Fruit fly (Drosophila melanogaster) whole organism, embryonic: Measurements from ENCODE around the gene fz4.

Source experiments
- Awh ChIP-seq: fragments of 200-800 bp; sonication (Bioruptor generic); IDR thresholded peaks from 2 replicates; pipeline ENCODE4, ENCODE4 v1.3.6; 2022; ENCODE audit warnings: missing biosample characterization, missing genetic modification characterization
- Bteb2 ChIP-seq: fragments of 200-800 bp; sonication (Bioruptor generic); optimal IDR thresholded peaks from 2 replicates; lab custom pipeline; 2016; ENCODE audit warnings: missing biosample characterization, missing genetic modification characterization
- CG10209 ChIP-seq: fragments of 200-800 bp; sonication (Bioruptor generic); optimal IDR thresholded peaks from 3 replicates; lab custom pipeline; 2017; ENCODE audit warnings: missing biosample characterization, mild to moderate bottlenecking, missing genetic modification characterization, missing genetic modification reagents
- CG1024 ChIP-seq: fragments of 200-800 bp; sonication (Bioruptor generic); IDR thresholded peaks from 2 replicates; pipeline ENCODE4 v1.3.6; 2022; ENCODE audit warnings: missing biosample characterization, missing genetic modification characterization
- CG10274 ChIP-seq: fragments of 200-800 bp; sonication (Bioruptor generic); optimal IDR thresholded peaks from 3 replicates; lab custom pipeline; 2017; ENCODE audit warnings: missing biosample characterization, mild to moderate bottlenecking, missing genetic modification characterization
- CG10366 ChIP-seq: fragments of 200-800 bp; sonication (Bioruptor generic); IDR thresholded peaks from 2 replicates; pipeline ENCODE4 v1.3.6; 2022; ENCODE audit warnings: missing biosample characterization, missing genetic modification characterization
- CG10543 ChIP-seq: fragments of 200-800 bp; sonication (Bioruptor generic); optimal IDR thresholded peaks from 3 replicates; lab custom pipeline; 2017; ENCODE audit warnings: missing biosample characterization, mild to moderate bottlenecking, missing genetic modification characterization, moderate library complexity
- CG11504 ChIP-seq: fragments of 200-800 bp; sonication (Bioruptor generic); optimal IDR thresholded peaks from 3 replicates; lab custom pipeline; 2019; ENCODE audit warnings: missing biosample characterization, mild to moderate bottlenecking, missing genetic modification characterization, moderate library complexity
- CG12071 ChIP-seq: fragments of 200-800 bp; sonication (Bioruptor generic); optimal IDR thresholded peaks from 3 replicates; lab custom pipeline; 2018; ENCODE audit warnings: missing biosample characterization, mild to moderate bottlenecking, missing genetic modification characterization
- CG12744 ChIP-seq: fragments of 200-800 bp; sonication (Bioruptor generic); optimal IDR thresholded peaks from 2 replicates; lab custom pipeline; 2016; ENCODE audit warnings: missing biosample characterization, missing genetic modification characterization
- CG12769 ChIP-seq: fragments of 200-800 bp; sonication (Bioruptor generic); optimal IDR thresholded peaks from 2 replicates; lab custom pipeline; 2019; ENCODE audit warnings: missing biosample characterization, mild to moderate bottlenecking, missing genetic modification characterization, moderate library complexity
- CG12942 ChIP-seq: fragments of 200-800 bp; sonication (Bioruptor generic); optimal IDR thresholded peaks from 3 replicates; lab custom pipeline; 2016; ENCODE audit warnings: missing biosample characterization, missing genetic modification characterization
- CG15073 ChIP-seq: fragments of 200-800 bp; sonication (Bioruptor generic); optimal IDR thresholded peaks from 2 replicates; lab custom pipeline; 2016; ENCODE audit warnings: missing biosample characterization, missing genetic modification characterization
- CG15269 ChIP-seq: fragments of 200-800 bp; sonication (Bioruptor generic); optimal IDR thresholded peaks from 2 replicates; lab custom pipeline; 2018; ENCODE audit warnings: missing biosample characterization, mild to moderate bottlenecking, missing genetic modification characterization, moderate library complexity
- CG17359 ChIP-seq: fragments of 200-800 bp; sonication (Bioruptor generic); optimal IDR thresholded peaks from 3 replicates; lab custom pipeline; 2018; ENCODE audit warnings: missing biosample characterization, mild to moderate bottlenecking, missing genetic modification characterization, moderate library complexity
- CG34376 ChIP-seq: fragments of 200-800 bp; sonication (Bioruptor generic); optimal IDR thresholded peaks from 2 replicates; lab custom pipeline; 2018; ENCODE audit warnings: missing biosample characterization, mild to moderate bottlenecking, missing genetic modification characterization
- CG3726 ChIP-seq: fragments of 200-800 bp; sonication (Bioruptor generic); IDR thresholded peaks from 3 replicates; pipeline ENCODE4, ENCODE4 v1.3.6; 2022; ENCODE audit warnings: missing biosample characterization, missing genetic modification characterization
- CG4820 ChIP-seq: fragments of 200-800 bp; sonication (Bioruptor generic); optimal IDR thresholded peaks from 3 replicates; lab custom pipeline; 2016; ENCODE audit warnings: missing biosample characterization, missing genetic modification characterization
- CG8281 ChIP-seq: fragments of 200-800 bp; sonication (Bioruptor generic); optimal IDR thresholded peaks from 2 replicates; lab custom pipeline; 2018; ENCODE audit warnings: missing biosample characterization, mild to moderate bottlenecking, missing genetic modification characterization, moderate library complexity
- CG8290 ChIP-seq, 3 experiments: fragments of 200-800 bp; sonication (Bioruptor generic); optimal IDR thresholded peaks; 2 replicates each; lab custom pipeline; 2016 to 2019; ENCODE audit warnings: missing biosample characterization in 3 of 3, missing genetic modification characterization in 3 of 3, mild to moderate bottlenecking in 2 of 3, moderate library complexity in 1 of 3
- CG8359 ChIP-seq: fragments of 200-800 bp; sonication (Bioruptor generic); optimal IDR thresholded peaks from 2 replicates; lab custom pipeline; 2017; ENCODE audit warnings: missing biosample characterization, mild to moderate bottlenecking, missing genetic modification characterization, borderline replicate concordance
- CG8765 ChIP-seq: fragments of 200-800 bp; sonication (Bioruptor generic); IDR thresholded peaks from 2 replicates; pipeline ENCODE4 v1.3.6; 2022; ENCODE audit warnings: missing biosample characterization, missing genetic modification characterization
- Gsc ChIP-seq: fragments of 200-800 bp; sonication (Bioruptor generic); IDR thresholded peaks from 2 replicates; pipeline ENCODE4 v1.3.6; 2022; ENCODE audit warnings: missing biosample characterization, missing genetic modification characterization
- HLH3B ChIP-seq: fragments of 200-800 bp; sonication (Bioruptor generic); IDR thresholded peaks from 2 replicates; pipeline ENCODE4 v1.3.6; 2022; ENCODE audit warnings: missing biosample characterization, missing genetic modification characterization
- Lim3 ChIP-seq: fragments of 200-800 bp; sonication (Bioruptor generic); IDR thresholded peaks from 2 replicates; pipeline ENCODE4 v1.3.6; 2022; ENCODE audit warnings: missing biosample characterization, missing genetic modification characterization
- Med ChIP-seq: fragments of 200-800 bp; sonication (Bioruptor generic); peaks from one replicate; lab custom pipeline; 2016; ENCODE audit warnings: missing biosample characterization, missing genetic modification characterization, mild to moderate bottlenecking, inconsistent platforms, moderate library complexity
- Meics ChIP-seq: fragments of 200-800 bp; sonication (Bioruptor generic); optimal IDR thresholded peaks from 2 replicates; lab custom pipeline; 2017; ENCODE audit warnings: missing biosample characterization, mild to moderate bottlenecking, missing genetic modification characterization
- Nf-YC ChIP-seq: fragments of 200-800 bp; optimal IDR thresholded peaks from 3 replicates; lab custom pipeline; 2019; ENCODE audit warnings: missing biosample characterization, mild to moderate bottlenecking, missing genetic modification characterization, moderate library complexity
- Taf1 ChIP-seq: fragments of 200-800 bp; sonication (Bioruptor generic); IDR thresholded peaks from 2 replicates; pipeline ENCODE4 v1.3.6; 2022; ENCODE audit warnings: missing biosample characterization, missing genetic modification characterization
- Xrp1 ChIP-seq: fragments of 200-800 bp; sonication (Bioruptor generic); IDR thresholded peaks from 2 replicates; pipeline ENCODE4 v1.3.6; 2022; ENCODE audit warnings: missing biosample characterization, missing genetic modification characterization
- aop ChIP-seq: fragments of 200-800 bp; sonication (Bioruptor generic); IDR thresholded peaks from 2 replicates; pipeline ENCODE4 v1.3.6; 2022; ENCODE audit warnings: missing biosample characterization, missing genetic modification characterization
- ap ChIP-seq: fragments of 200-800 bp; sonication (Bioruptor generic); IDR thresholded peaks from 2 replicates; pipeline ENCODE4 v1.3.6; 2022; ENCODE audit warnings: missing biosample characterization, missing genetic modification characterization
- az2 ChIP-seq: fragments of 200-800 bp; sonication (Bioruptor generic); optimal IDR thresholded peaks from 3 replicates; lab custom pipeline; 2016; ENCODE audit warnings: missing biosample characterization, missing genetic modification characterization
- bowl ChIP-seq: fragments of 200-800 bp; sonication (Bioruptor generic); IDR thresholded peaks from 2 replicates; pipeline ENCODE4 v1.3.6; 2022; ENCODE audit warnings: missing biosample characterization, missing genetic modification characterization
- br ChIP-seq: fragments of >200 bp; optimal IDR thresholded peaks from 2 replicates; lab custom pipeline; 2017
- cato ChIP-seq: fragments of 200-800 bp; sonication (Bioruptor generic); optimal IDR thresholded peaks from 2 replicates; lab custom pipeline; 2016; ENCODE audit warnings: missing biosample characterization, missing genetic modification characterization, borderline replicate concordance
- chinmo ChIP-seq: fragments of 200-800 bp; sonication (Bioruptor generic); IDR thresholded peaks from 4 replicates; pipeline ENCODE4 v1.3.6; 2022; ENCODE audit warnings: missing biosample characterization, missing genetic modification characterization; ENCODE audit not compliant: partially characterized antibody
- chn ChIP-seq: fragments of 200-800 bp; sonication (Bioruptor generic); optimal IDR thresholded peaks from 2 replicates; lab custom pipeline; 2016; ENCODE audit warnings: missing biosample characterization, missing genetic modification characterization
- ci ChIP-seq: fragments of 200-800 bp; sonication (Bioruptor generic); IDR thresholded peaks from 3 replicates; pipeline ENCODE4 v1.3.6; 2022; ENCODE audit warnings: missing biosample characterization, missing genetic modification characterization
- corto ChIP-seq: fragments of 200-800 bp; sonication (Bioruptor generic); optimal IDR thresholded peaks from 2 replicates; lab custom pipeline; 2016; ENCODE audit warnings: missing biosample characterization, mild to moderate bottlenecking, missing genetic modification characterization, moderate library complexity
- croc ChIP-seq: fragments of 200-800 bp; sonication (Bioruptor generic); conservative IDR thresholded peaks from 3 replicates; pipeline ENCODE4 v1.3.6; 2022; ENCODE audit warnings: missing biosample characterization, missing genetic modification characterization
- dmrt11E ChIP-seq: fragments of 200-800 bp; sonication (Bioruptor generic); optimal IDR thresholded peaks from 3 replicates; lab custom pipeline; 2018; ENCODE audit warnings: missing biosample characterization, mild to moderate bottlenecking, missing genetic modification characterization, moderate library complexity
- fd96Cb ChIP-seq: fragments of 200-800 bp; sonication (Bioruptor generic); optimal IDR thresholded peaks from 2 replicates; lab custom pipeline; 2018; ENCODE audit warnings: missing biosample characterization, mild to moderate bottlenecking, missing genetic modification characterization, moderate library complexity
- gem ChIP-seq: fragments of 200-800 bp; sonication (Bioruptor generic); optimal IDR thresholded peaks from 2 replicates; lab custom pipeline; 2019; ENCODE audit warnings: missing biosample characterization, mild to moderate bottlenecking, missing genetic modification characterization, moderate library complexity
- pum ChIP-seq: fragments of 200-800 bp; sonication (Bioruptor generic); optimal IDR thresholded peaks from 2 replicates; lab custom pipeline; 2016; ENCODE audit warnings: missing biosample characterization, missing genetic modification characterization
- sens ChIP-seq: fragments of 200-800 bp; sonication (Bioruptor generic); peaks from one replicate; lab custom pipeline; 2016; ENCODE audit warnings: missing biosample characterization, missing genetic modification characterization
- sim ChIP-seq: fragments of 200-800 bp; sonication (Bioruptor generic); IDR thresholded peaks from 2 replicates; pipeline ENCODE4 v1.3.6; 2022; ENCODE audit warnings: missing biosample characterization, missing genetic modification characterization
- sna ChIP-seq: fragments of 200-800 bp; sonication (Bioruptor generic); IDR thresholded peaks from 2 replicates; pipeline ENCODE4 v1.3.6; 2022; ENCODE audit warnings: missing biosample characterization, missing genetic modification characterization; ENCODE audit not compliant: partially characterized antibody
- sob ChIP-seq: fragments of 200-800 bp; sonication (Bioruptor generic); IDR thresholded peaks from 2 replicates; pipeline ENCODE4 v1.3.6; 2022; ENCODE audit warnings: missing biosample characterization, missing genetic modification characterization
- tna ChIP-seq: fragments of 200-800 bp; sonication (Bioruptor generic); IDR thresholded peaks from 2 replicates; pipeline ENCODE4 v1.3.6; 2022; ENCODE audit warnings: missing biosample characterization, missing genetic modification characterization; ENCODE audit not compliant: partially characterized antibody
- vvl ChIP-seq: fragments of 200-800 bp; sonication (Bioruptor generic); IDR thresholded peaks from 2 replicates; pipeline ENCODE4 v1.3.6; 2022; ENCODE audit warnings: missing biosample characterization, missing genetic modification characterization

Gene fz4

DNA sequence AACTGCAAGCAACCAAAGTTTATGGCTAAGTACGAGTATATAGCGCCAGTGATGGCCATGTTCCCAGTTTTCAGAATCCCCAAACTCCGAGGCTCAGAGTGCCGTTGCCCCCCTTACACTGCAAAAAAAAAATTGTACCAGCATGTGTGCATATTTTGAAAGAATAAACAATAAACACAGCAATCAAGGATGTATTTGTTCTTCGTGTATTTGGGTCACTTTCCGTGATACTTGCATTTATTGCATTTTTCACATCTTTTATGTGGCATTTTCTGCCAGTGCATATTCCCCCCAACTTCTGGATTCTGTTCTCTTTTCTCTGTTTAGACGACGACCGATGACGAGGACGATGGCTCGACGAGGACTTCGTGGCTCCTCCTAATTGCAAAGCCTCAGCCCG is 10.0 kb upstream of the fz4 start (continued):
- peak; percentile 12 for TF ChIP-seq pum (GFP tag; lab: Kevin White, UChicago)
- no peak for TF ChIP-seq CG8765 (GFP tag; lab: Robert Waterston, UW)
- TF ChIP-seq CG12769: peak; percentile 32
- peak; percentile 6 for TF ChIP-seq CG4820 (GFP tag; lab: Kevin White, UChicago)
- no peak for TF ChIP-seq Gsc
- peak; percentile 15 for TF ChIP-seq Meics (GFP tag; lab: Kevin White, UChicago)
- peak; percentile 77 for TF ChIP-seq Med
- TF ChIP-seq CG15073 (GFP tag; lab: Kevin White, UChicago): no peak
- TF ChIP-seq CG12071: peak; percentile 2
- TF ChIP-seq CG8281 (tag; lab: Kevin White, UChicago): no peak
- TF ChIP-seq cato (GFP tag; lab: Kevin White, UChicago): no peak
- peak; percentile 47; the same call in 1 of the 2 replicates for TF ChIP-seq vvl
- TF ChIP-seq CG8290 (GFP tag; optimal IDR thresholded peaks at IDR 0.05; lab: Kevin White, UChicago): no peak
- TF ChIP-seq CG8290 (tag; optimal IDR thresholded peaks at IDR 0.05; lab: Kevin White, UChicago): peak in 1 of 2 experiments; percentile 39
- TF ChIP-seq sens (GFP tag; lab: Kevin White, UChicago): peak; percentile 86
- TF ChIP-seq dmrt11E (tag; lab: Kevin White, UChicago): peak; percentile 29
- TF ChIP-seq CG17359 (tag; lab: Kevin White, UChicago): peak; percentile 1
- TF ChIP-seq CG11504: peak; percentile 35
- TF ChIP-seq gem (tag; lab: Kevin White, UChicago): peak; percentile 38
- peak; percentile 19; the same call in 1 of the 2 replicates for TF ChIP-seq Xrp1 (GFP tag; lab: Robert Waterston, UW)

DNA sequence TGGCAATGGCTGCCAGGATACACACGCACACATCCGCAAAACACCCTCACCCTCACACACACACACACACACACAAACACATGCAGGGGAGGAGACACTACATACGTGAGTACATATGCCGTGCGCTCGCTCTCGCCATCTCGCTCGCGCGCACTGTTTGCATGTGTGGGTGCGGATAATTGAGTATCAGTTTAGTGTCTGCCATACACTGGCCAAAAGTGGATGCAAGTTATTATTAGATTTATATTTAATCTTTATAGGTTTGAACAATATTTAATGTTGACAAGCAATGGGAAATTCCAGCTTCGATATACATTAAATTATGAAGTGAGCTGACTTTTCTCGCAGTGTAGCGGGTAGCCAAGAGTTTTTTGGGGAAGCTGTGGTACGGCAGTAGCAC is 7.6 kb upstream of the fz4 start:
- TF ChIP-seq CG34376 (GFP tag; lab: Kevin White, UChicago): peak; percentile 47
- peak; percentile 26 for TF ChIP-seq CG8359 (GFP tag; lab: Kevin White, UChicago)
- no peak for TF ChIP-seq CG10274 (GFP tag; lab: Kevin White, UChicago)
- peak; percentile 69 for TF ChIP-seq fd96Cb (tag; lab: Kevin White, UChicago)
- TF ChIP-seq Nf-YC (tag; lab: Kevin White, UChicago): peak; percentile 85
- TF ChIP-seq corto (GFP tag; lab: Kevin White, UChicago): no peak
- TF ChIP-seq az2 (GFP tag; lab: Kevin White, UChicago): peak; percentile 63
- TF ChIP-seq Taf1 (GFP tag; lab: Robert Waterston, UW): peak; percentile 41; the same call in 1 of the 2 replicates
- peak; percentile 20 for TF ChIP-seq Bteb2 (GFP tag; lab: Kevin White, UChicago)
- TF ChIP-seq CG3726 (GFP tag; lab: Robert Waterston, UW): no peak
- TF ChIP-seq sim (GFP tag; lab: Robert Waterston, UW): peak; percentile 36; the same call in 1 of the 2 replicates
- peak; percentile 44; the same call in 1 of the 2 replicates for TF ChIP-seq HLH3B (GFP tag; lab: Robert Waterston, UW)
- TF ChIP-seq CG10209 (GFP tag; lab: Kevin White, UChicago): peak; percentile 57
- TF ChIP-seq sob (GFP tag; lab: Robert Waterston, UW): peak; percentile 63; the same call in 1 of the 2 replicates
- no peak; the same call in 1 of the 2 replicates for TF ChIP-seq CG1024
- no peak for TF ChIP-seq bowl
- no peak for TF ChIP-seq Lim3 (GFP tag; lab: Robert Waterston, UW)
- TF ChIP-seq sna: no peak
- no peak for TF ChIP-seq aop (GFP tag; lab: Robert Waterston, UW)
- TF ChIP-seq croc (GFP tag; lab: Robert Waterston, UW): peak; percentile 44; the same call in 2 of the 3 replicates
- TF ChIP-seq CG15269 (tag; lab: Kevin White, UChicago): peak; percentile 72
- 0 out of 2 replicates have a peak, but pooled peaks have one; percentile 34 for TF ChIP-seq ap (GFP tag; lab: Robert Waterston, UW)
- peak; percentile 16 for TF ChIP-seq CG12744 (GFP tag; lab: Kevin White, UChicago)
- no peak for TF ChIP-seq chinmo (GFP tag; lab: Robert Waterston, UW)
- TF ChIP-seq CG10366 (GFP tag; lab: Robert Waterston, UW): peak; percentile 49
- peak; percentile 75 for TF ChIP-seq ci
- peak; percentile 33 for TF ChIP-seq chn
- no peak for TF ChIP-seq Awh
- peak; percentile 56 for TF ChIP-seq CG10543 (GFP tag; lab: Kevin White, UChicago)
- TF ChIP-seq tna (GFP tag; lab: Robert Waterston, UW): no peak
- TF ChIP-seq br (lab: Kevin White, UChicago): no peak
- TF ChIP-seq CG12942: peak; percentile 27
